Worm (Caenorhabditis elegans) whole organism, early embryonic: Measurements from ENCODE around the gene C15H9.3.

Experiments used
- B0310.2 ChIP-seq: sonication (generic microtip); optimal IDR thresholded peaks from 2 replicates; lab custom pipeline; 2016; ENCODE audit warnings: mild to moderate bottlenecking, missing genetic modification characterization, missing compliant biosample characterization
- F13C5.2 ChIP-seq: sonication (generic microtip); optimal IDR thresholded peaks from 2 replicates; lab custom pipeline; 2017; ENCODE audit warnings: mild to moderate bottlenecking, missing genetic modification characterization, inconsistent platforms, missing compliant biosample characterization
- aly-1 ChIP-seq: sonication (generic microtip); optimal IDR thresholded peaks from 2 replicates; lab custom pipeline; 2016; ENCODE audit warnings: missing genetic modification characterization, missing compliant biosample characterization
- ama-1 ChIP-seq: fragments of 150-350 bp; optimal IDR thresholded peaks from 2 replicates; lab custom pipeline; 2014
- ceh-13 ChIP-seq: fragments of 200-800 bp; sonication (Bioruptor generic); optimal IDR thresholded peaks from 2 replicates; lab custom pipeline; 2018; ENCODE audit warnings: mild to moderate bottlenecking, missing genetic modification characterization, missing compliant biosample characterization
- ceh-36 ChIP-seq: sonication (generic microtip); optimal IDR thresholded peaks from 2 replicates; lab custom pipeline; 2016; ENCODE audit warnings: missing genetic modification characterization, inconsistent platforms, missing compliant biosample characterization
- ets-7 ChIP-seq: sonication (generic microtip); optimal IDR thresholded peaks from 2 replicates; lab custom pipeline; 2016; ENCODE audit warnings: missing genotype, missing genetic modification characterization, missing compliant biosample characterization
- flt-1 ChIP-seq: fragments of 200-800 bp; sonication (Bioruptor generic); IDR thresholded peaks from 2 replicates; pipeline ENCODE4 v1.3.6; 2022; ENCODE audit warnings: missing genetic modification characterization, missing compliant biosample characterization
- hmbx-1 ChIP-seq: sonication (generic microtip); optimal IDR thresholded peaks from 2 replicates; lab custom pipeline; 2016; ENCODE audit warnings: mild to moderate bottlenecking, missing genetic modification characterization, missing compliant biosample characterization
- hmg-4 ChIP-seq: fragments of 200-800 bp; sonication (Bioruptor generic); optimal IDR thresholded peaks from 2 replicates; lab custom pipeline; 2018; ENCODE audit warnings: mild to moderate bottlenecking, missing genetic modification characterization, missing compliant biosample characterization
- hnd-1 ChIP-seq: sonication (generic microtip); optimal IDR thresholded peaks from 2 replicates; lab custom pipeline; 2016; ENCODE audit warnings: missing genetic modification characterization, missing compliant biosample characterization
- pes-1 ChIP-seq: fragments of 200-800 bp; sonication (Bioruptor generic); IDR thresholded peaks from 2 replicates; pipeline ENCODE4 v1.3.6; 2022; ENCODE audit warnings: missing genetic modification reagents, missing genetic modification characterization, missing compliant biosample characterization
- scrt-1 ChIP-seq: fragments of 200-800 bp; sonication (Bioruptor generic); IDR thresholded peaks from 2 replicates; pipeline ENCODE4 v1.3.6; 2022; ENCODE audit warnings: missing genetic modification characterization, missing compliant biosample characterization
- sea-1 ChIP-seq: fragments of 200-800 bp; sonication (Bioruptor generic); conservative IDR thresholded peaks from 2 replicates; pipeline ENCODE4 v1.3.6; 2022; ENCODE audit warnings: missing genetic modification characterization, missing compliant biosample characterization
- tbx-11 ChIP-seq: fragments of 200-800 bp; sonication (Bioruptor generic); IDR thresholded peaks from 2 replicates; pipeline ENCODE4 v1.3.6; 2022; ENCODE audit warnings: missing genetic modification characterization, missing compliant biosample characterization
- tbx-37 ChIP-seq: fragments of 200-800 bp; sonication (Bioruptor generic); conservative IDR thresholded peaks from 2 replicates; pipeline ENCODE4 v1.3.6; 2022; ENCODE audit warnings: missing genetic modification reagents, missing genetic modification characterization, missing compliant biosample characterization
- tra-4 ChIP-seq: sonication (generic microtip); optimal IDR thresholded peaks from 2 replicates; lab custom pipeline; 2017; ENCODE audit warnings: missing genetic modification characterization, missing compliant biosample characterization

Gene C15H9.3

ce11 chrX:6112817-6113216, 2.8 kb upstream of the C15H9.3 start, which contains the start of gene prx-3:
Gene prx-3 (minus strand): TSS chrX:6112917.
- TF ChIP-seq scrt-1 (no peak), F13C5.2 (no peak), ceh-36 (tag; lab: Kevin White, UChicago) (no peak), tbx-37 (no peak), tra-4 (tag; lab: Kevin White, UChicago) (no peak), flt-1 (GFP tag; lab: Robert Waterston, UW) (no peak), ets-7 (tag; lab: Kevin White, UChicago) (no peak), ama-1 (lab: Kevin White, UChicago) (no peak), hmg-4 (GFP tag; lab: Kevin White, UChicago) (no peak), tbx-11 (GFP tag; lab: Robert Waterston, UW) (no peak), sea-1 (GFP tag; lab: Robert Waterston, UW) (no peak), aly-1 (no peak), hnd-1 (no peak), ceh-13 (GFP tag; lab: Kevin White, UChicago) (no peak), hmbx-1 (tag; lab: Kevin White, UChicago) (no peak), pes-1 (GFP tag; lab: Robert Waterston, UW) (no peak), B0310.2 (no peak)

ce11 chrX:6118086-6118825, 2.7 kb downstream of the C15H9.3 start, which contains the start of gene C15H9.2:
Gene C15H9.2 (plus strand): TSS chrX:6118526.
- TF ChIP-seq tbx-37 (no peak), ceh-13 (GFP tag; lab: Kevin White, UChicago) (no peak), B0310.2 (no peak), tbx-11 (GFP tag; lab: Robert Waterston, UW) (no peak), hmg-4 (GFP tag; lab: Kevin White, UChicago) (no peak), tra-4 (tag; lab: Kevin White, UChicago) (no peak), scrt-1 (no peak), ama-1 (lab: Kevin White, UChicago) (no peak), aly-1 (no peak), flt-1 (GFP tag; lab: Robert Waterston, UW) (no peak), sea-1 (GFP tag; lab: Robert Waterston, UW) (no peak), ets-7 (tag; lab: Kevin White, UChicago) (no peak), pes-1 (GFP tag; lab: Robert Waterston, UW) (no peak), hnd-1 (no peak), hmbx-1 (tag; lab: Kevin White, UChicago) (no peak)

- no peak for TF ChIP-seq tra-4 (tag; lab: Kevin White, UChicago)
- no peak for TF ChIP-seq hnd-1
- TF ChIP-seq F13C5.2 = no peak
- TF ChIP-seq tbx-11 (GFP tag; lab: Robert Waterston, UW) = no peak
- no peak for TF ChIP-seq flt-1 (GFP tag; lab: Robert Waterston, UW)
- no peak for TF ChIP-seq hmbx-1 (tag; lab: Kevin White, UChicago)
- TF ChIP-seq tbx-37 = no peak
- no peak for TF ChIP-seq aly-1
- TF ChIP-seq ets-7 (tag; lab: Kevin White, UChicago) = no peak
- TF ChIP-seq B0310.2 = no peak
- TF ChIP-seq ceh-36 (tag; lab: Kevin White, UChicago) = no peak
- no peak for TF ChIP-seq ama-1 (lab: Kevin White, UChicago)
- TF ChIP-seq sea-1 (GFP tag; lab: Robert Waterston, UW) = no peak
- no peak for TF ChIP-seq hmg-4 (GFP tag; lab: Kevin White, UChicago)
Measured at ce11 chrX:6121279-6121678, 5.7 kb downstream of the C15H9.3 start.

ce11 chrX:6122026-6122425, 6.4 kb downstream of the C15H9.3 start, which contains the start of gene nnt-1:
Gene nnt-1 (plus strand): TSS chrX:6122311.
- TF ChIP-seq B0310.2 (no peak), ama-1 (lab: Kevin White, UChicago) (no peak), scrt-1 (no peak), tbx-11 (GFP tag; lab: Robert Waterston, UW) (no peak)

ce11 chrX:6128225-6128686, 12.7 kb downstream of the C15H9.3 start, which contains the start of gene C15H9.9:
Gene C15H9.9 (minus strand): TSS chrX:6128275.
- TF ChIP-seq F13C5.2 (peak; percentile 37), scrt-1 (no peak), ceh-13 (GFP tag; lab: Kevin White, UChicago) (no peak), ama-1 (lab: Kevin White, UChicago) (no peak), flt-1 (GFP tag; lab: Robert Waterston, UW) (no peak)

ce11 chrX:6128773-6129172, 13.2 kb downstream of the C15H9.3 start:
- TF ChIP-seq hmg-4 (GFP tag; lab: Kevin White, UChicago) (no peak), ceh-13 (GFP tag; lab: Kevin White, UChicago) (no peak), tbx-37 (no peak), pes-1 (GFP tag; lab: Robert Waterston, UW) (no peak), ets-7 (tag; lab: Kevin White, UChicago) (no peak), flt-1 (GFP tag; lab: Robert Waterston, UW) (no peak), scrt-1 (no peak), ceh-36 (tag; lab: Kevin White, UChicago) (no peak), hnd-1 (no peak), B0310.2 (no peak)

- no peak for TF ChIP-seq scrt-1
Measured at ce11 chrX:6129277-6129676, 13.7 kb downstream of the C15H9.3 start.

ce11 chrX:6134423-6134822, 18.8 kb downstream of the C15H9.3 start:
- no peak for TF ChIP-seq ama-1 (lab: Kevin White, UChicago)
- peak; percentile 35 for TF ChIP-seq hmg-4 (GFP tag; lab: Kevin White, UChicago)
- TF ChIP-seq F13C5.2 = peak; percentile 37
- TF ChIP-seq aly-1 = no peak
